Fruit fly (Drosophila melanogaster): ENCODE results near the gene ICA69.

Gene ICA69

dm6 chr3L:21176935-21177581 lies 45.8 kb downstream of the ICA69 start (continued):
- TF ChIP-seq Dref (GFP tag; IDR thresholded peaks at IDR 0.05) (no peak), repo (GFP tag; optimal IDR thresholded peaks at IDR 0.05) (no peak), CG15696 (tag; optimal IDR thresholded peaks at IDR 0.05) (peak; percentile 11), ftz-f1 (GFP tag; optimal IDR thresholded peaks at IDR 0.05) (no peak), cas (GFP tag; IDR thresholded peaks at IDR 0.05) (peak; percentile 52; the same call in 1 of the 2 replicates), CG30403 (GFP tag; optimal IDR thresholded peaks at IDR 0.05) (peak; percentile 75), Six4 (GFP tag; optimal IDR thresholded peaks at IDR 0.05) (no peak), lbe (GFP tag; optimal IDR thresholded peaks at IDR 0.05) (no peak), so (GFP tag; IDR thresholded peaks at IDR 0.05) (peak; percentile 67; the same call in 1 of the 3 replicates), fd3F (GFP tag; optimal IDR thresholded peaks at IDR 0.05) (peak; percentile 79), CG1233 (GFP tag; optimal IDR thresholded peaks at IDR 0.05) (peak; percentile 29), CG2875 (GFP tag; optimal IDR thresholded peaks at IDR 0.05) (no peak), Max (GFP tag; optimal IDR thresholded peaks at IDR 0.05) (peak; percentile 69), exex (tag; optimal IDR thresholded peaks at IDR 0.05) (peak; percentile 30), CG34224 (GFP tag; IDR thresholded peaks at IDR 0.05; ENCODE audit: partially characterized antibody) (no peak), trh (GFP tag; optimal IDR thresholded peaks at IDR 0.05) (no peak), CG10321 (GFP tag; IDR thresholded peaks at IDR 0.05) (peak; percentile 41; the same call in 1 of the 2 replicates), CG15269 (tag; optimal IDR thresholded peaks at IDR 0.05) (peak; percentile 81), MTF-1 (GFP tag; optimal IDR thresholded peaks at IDR 0.05; ENCODE audit: borderline replicate concordance) (no peak), ci (GFP tag; IDR thresholded peaks at IDR 0.05) (peak; percentile 52; the same call in 2 of the 3 replicates), CG9932 (GFP tag; IDR thresholded peaks at IDR 0.05) (peak; percentile 88), Atf3 (GFP tag; optimal IDR thresholded peaks at IDR 0.05) (peak; percentile 53), CG10366 (GFP tag; IDR thresholded peaks at IDR 0.05) (peak; percentile 66), Xbp1 (GFP tag; optimal IDR thresholded peaks at IDR 0.05) (peak; percentile 66), jigr1 (GFP tag; IDR thresholded peaks at IDR 0.05) (no peak), prd (optimal IDR thresholded peaks at IDR 0.05) (no peak), prd (GFP tag; IDR thresholded peaks at IDR 0.05) (peak; percentile 81), cwo (GFP tag; optimal IDR thresholded peaks at IDR 0.05) (peak; percentile 59), vvl (GFP tag; IDR thresholded peaks at IDR 0.05) (peak; percentile 74; the same call in 1 of the 2 replicates), ems (GFP tag; optimal IDR thresholded peaks at IDR 0.05) (peak; percentile 47), wek (GFP tag; optimal IDR thresholded peaks at IDR 0.05) (no peak), Neu2 (GFP tag; optimal IDR thresholded peaks at IDR 0.05; ENCODE audit: borderline replicate concordance) (no peak), luna (GFP tag; optimal IDR thresholded peaks at IDR 0.05) (no peak), H2.0 (GFP tag; IDR thresholded peaks at IDR 0.05) (peak; percentile 64), CG4424 (GFP tag; optimal IDR thresholded peaks at IDR 0.05) (peak; percentile 51), hth (optimal IDR thresholded peaks at IDR 0.05) (no peak), Hr78 (GFP tag; optimal IDR thresholded peaks at IDR 0.05) (no peak), Xrp1 (GFP tag; IDR thresholded peaks at IDR 0.05) (no peak; the same call in 1 of the 2 replicates), CG2202 (tag; optimal IDR thresholded peaks at IDR 0.05) (no peak), Dbx (GFP tag; IDR thresholded peaks at IDR 0.05) (peak; percentile 89), gfzf (GFP tag; optimal IDR thresholded peaks at IDR 0.05) (no peak), mam (GFP tag; optimal IDR thresholded peaks at IDR 0.05) (peak; percentile 67), h (optimal IDR thresholded peaks at IDR 0.05) (no peak), Gug (GFP tag; IDR thresholded peaks at IDR 0.05) (peak; percentile 68; the same call in 2 of the 4 replicates), kay (GFP tag; optimal IDR thresholded peaks at IDR 0.05) (peak; percentile 56), dmrt99B (tag; optimal IDR thresholded peaks at IDR 0.05) (no peak), kni (GFP tag; optimal IDR thresholded peaks at IDR 0.05) (no peak), CG13894 (tag; optimal IDR thresholded peaks at IDR 0.05) (peak; percentile 47), CG3838 (GFP tag; optimal IDR thresholded peaks at IDR 0.05) (no peak), Hr3 (GFP tag; optimal IDR thresholded peaks at IDR 0.05) (peak; percentile 56), tio (GFP tag; optimal IDR thresholded peaks at IDR 0.05) (peak; percentile 62)

Measured in whole organism, embryonic.